Fruit fly (Drosophila melanogaster) whole organism, adult: ENCODE measurements around the gene CG10663.

ENCODE experiments used
- CG11617 ChIP-seq: fragments of 200-800 bp; sonication (Bioruptor generic); optimal IDR thresholded peaks from 2 replicates; lab custom pipeline; 2017; ENCODE audit warnings: mild to moderate bottlenecking, missing biosample characterization, missing genetic modification reagents, missing genetic modification characterization
- CG5204 ChIP-seq: fragments of 200-800 bp; sonication (Bioruptor generic); optimal IDR thresholded peaks from 2 replicates; lab custom pipeline; 2016; ENCODE audit warnings: missing biosample characterization, missing genetic modification characterization
- CG7045 ChIP-seq: fragments of 200-800 bp; sonication (Bioruptor generic); optimal IDR thresholded peaks from 2 replicates; lab custom pipeline; 2017; ENCODE audit warnings: missing biosample characterization, mild to moderate bottlenecking, missing genetic modification characterization
- CG7101 ChIP-seq: fragments of 200-800 bp; sonication (Bioruptor generic); optimal IDR thresholded peaks from 2 replicates; lab custom pipeline; 2018; ENCODE audit warnings: missing biosample characterization, mild to moderate bottlenecking, missing genetic modification characterization, moderate library complexity
- Crg-1 ChIP-seq: fragments of 200-800 bp; sonication (Bioruptor generic); optimal IDR thresholded peaks from 2 replicates; lab custom pipeline; 2016; ENCODE audit warnings: missing biosample characterization, missing genetic modification characterization
- Mnt ChIP-seq: fragments of 200-800 bp; sonication (Bioruptor generic); optimal IDR thresholded peaks from 2 replicates; lab custom pipeline; 2016; ENCODE audit warnings: missing biosample characterization, mild to moderate bottlenecking, missing genetic modification characterization
- bab1 ChIP-seq: fragments of 200-800 bp; sonication (Bioruptor generic); optimal IDR thresholded peaks from 3 replicates; lab custom pipeline; 2019; ENCODE audit warnings: missing biosample characterization, mild to moderate bottlenecking, missing genetic modification characterization, moderate library complexity
- cic ChIP-seq: fragments of 200-800 bp; sonication (Bioruptor generic); optimal IDR thresholded peaks from 2 replicates; lab custom pipeline; 2017; ENCODE audit warnings: missing biosample characterization, mild to moderate bottlenecking, missing genetic modification characterization, moderate library complexity
- kay ChIP-seq: fragments of 200-800 bp; sonication (Bioruptor generic); peaks from one replicate; lab custom pipeline; 2016; ENCODE audit warnings: missing biosample characterization, missing genetic modification characterization, borderline replicate concordance
- toe ChIP-seq: fragments of 200-800 bp; sonication (Bioruptor generic); optimal IDR thresholded peaks from 2 replicates; lab custom pipeline; 2016; ENCODE audit warnings: missing biosample characterization, missing genetic modification characterization

dm6 chr3L:12505990-12506389 is 21.2 kb upstream of the CG10663 start:
- TF ChIP-seq Mnt (GFP tag; lab: Kevin White, UChicago) (no peak), cic (GFP tag; lab: Kevin White, UChicago) (no peak), CG7045 (GFP tag; lab: Kevin White, UChicago) (no peak), CG5204 (GFP tag; lab: Kevin White, UChicago) (no peak), kay (no peak), bab1 (GFP tag; lab: Kevin White, UChicago) (no peak), Crg-1 (GFP tag; lab: Kevin White, UChicago) (no peak), CG11617 (no peak), CG7101 (tag; lab: Kevin White, UChicago) (no peak), toe (GFP tag; lab: Kevin White, UChicago) (no peak)
